Fruit fly (Drosophila melanogaster) whole organism: Measurements from ENCODE around the gene LUBEL.

Experiments used
- CG8478 ChIP-seq: fragments of >200 bp; optimal IDR thresholded peaks from 2 replicates; lab custom pipeline; 2018; ENCODE audit warnings: inconsistent platforms
- Dll ChIP-seq: fragments of >200 bp; optimal IDR thresholded peaks from 2 replicates; lab custom pipeline; 2017
- pan ChIP-seq: fragments of >200 bp; optimal IDR thresholded peaks from 2 replicates; lab custom pipeline; 2017
- psq ChIP-seq: fragments of >200 bp; optimal IDR thresholded peaks from 2 replicates; lab custom pipeline; 2017

- TF ChIP-seq Dll (lab: Kevin White, UChicago) (no peak), pan (lab: Kevin White, UChicago) (no peak), psq (no peak), CG8478 (lab: Kevin White, UChicago) (no peak)
Measured at dm6 chr2L:6787973-6788368, 15.4 kb upstream of the LUBEL start.
